Fruit fly (Drosophila melanogaster) whole organism, embryonic: ENCODE measurements around the gene CG17472.

ENCODE experiments used
- Atf-2 ChIP-seq: fragments of 200-800 bp; sonication (Bioruptor generic); optimal IDR thresholded peaks from 2 replicates; lab custom pipeline; 2016; ENCODE audit warnings: missing biosample characterization, missing genetic modification characterization
- BtbVII ChIP-seq: fragments of 200-800 bp; sonication (Bioruptor generic); optimal IDR thresholded peaks from 3 replicates; lab custom pipeline; 2017; ENCODE audit warnings: missing biosample characterization, mild to moderate bottlenecking, missing genetic modification characterization
- Bteb2 ChIP-seq: fragments of 200-800 bp; sonication (Bioruptor generic); optimal IDR thresholded peaks from 2 replicates; lab custom pipeline; 2016; ENCODE audit warnings: missing biosample characterization, missing genetic modification characterization
- CG1024 ChIP-seq: fragments of 200-800 bp; sonication (Bioruptor generic); IDR thresholded peaks from 2 replicates; pipeline ENCODE4 v1.3.6; 2022; ENCODE audit warnings: missing biosample characterization, missing genetic modification characterization
- CG10267 ChIP-seq: fragments of 200-800 bp; sonication (Bioruptor generic); optimal IDR thresholded peaks from 2 replicates; lab custom pipeline; 2018; ENCODE audit warnings: missing biosample characterization, mild to moderate bottlenecking, missing genetic modification characterization, moderate library complexity
- CG10462 ChIP-seq: fragments of 200-800 bp; sonication (Bioruptor generic); optimal IDR thresholded peaks from 2 replicates; lab custom pipeline; 2016; ENCODE audit warnings: missing biosample characterization, missing genetic modification characterization
- CG10979 ChIP-seq: fragments of 200-800 bp; sonication (Bioruptor generic); optimal IDR thresholded peaks from 2 replicates; lab custom pipeline; 2018; ENCODE audit warnings: missing biosample characterization, mild to moderate bottlenecking, missing genetic modification characterization, moderate library complexity
- CG11093 ChIP-seq: fragments of 200-800 bp; sonication (Bioruptor generic); IDR thresholded peaks from 3 replicates; pipeline ENCODE4 v1.3.6; 2022; ENCODE audit warnings: missing biosample characterization, missing genetic modification characterization
- CG1603 ChIP-seq: fragments of 200-800 bp; sonication (Bioruptor generic); optimal IDR thresholded peaks from 2 replicates; lab custom pipeline; 2019; ENCODE audit warnings: missing biosample characterization, mild to moderate bottlenecking, missing genetic modification characterization, moderate library complexity
- CG16779 ChIP-seq: fragments of 200-800 bp; sonication (Bioruptor generic); IDR thresholded peaks from 2 replicates; pipeline ENCODE4 v1.3.6; 2022; ENCODE audit warnings: missing biosample characterization, missing genetic modification characterization
- CG17612 ChIP-seq: fragments of 200-800 bp; sonication (Bioruptor generic); IDR thresholded peaks from 2 replicates; pipeline ENCODE4 v1.3.6; 2022; ENCODE audit warnings: missing biosample characterization, missing genetic modification characterization
- CG18011 ChIP-seq: fragments of 200-800 bp; sonication (Bioruptor generic); optimal IDR thresholded peaks from 2 replicates; lab custom pipeline; 2017; ENCODE audit warnings: missing biosample characterization, missing genetic modification characterization, mild to moderate bottlenecking, moderate library complexity, missing genotype
- CG18262 ChIP-seq: fragments of 200-800 bp; optimal IDR thresholded peaks from 3 replicates; lab custom pipeline; 2019; ENCODE audit warnings: missing biosample characterization, mild to moderate bottlenecking, missing genetic modification characterization, moderate library complexity
- CG18764 ChIP-seq: fragments of 200-800 bp; sonication (Bioruptor generic); optimal IDR thresholded peaks from 3 replicates; lab custom pipeline; 2016; ENCODE audit warnings: missing biosample characterization, missing genetic modification characterization
- CG2199 ChIP-seq: fragments of 200-800 bp; sonication (Bioruptor generic); IDR thresholded peaks from 3 replicates; pipeline ENCODE4 v1.3.6; 2022; ENCODE audit warnings: missing biosample characterization, missing genetic modification characterization
- CG2678 ChIP-seq: fragments of 200-800 bp; sonication (Bioruptor generic); optimal IDR thresholded peaks from 3 replicates; lab custom pipeline; 2019; ENCODE audit warnings: missing biosample characterization, mild to moderate bottlenecking, missing genetic modification characterization, moderate library complexity
- CG30020 ChIP-seq: fragments of 200-800 bp; optimal IDR thresholded peaks from 2 replicates; lab custom pipeline; 2019; ENCODE audit warnings: missing biosample characterization, mild to moderate bottlenecking, missing genetic modification characterization, moderate library complexity
- CG3065 ChIP-seq: fragments of 200-800 bp; sonication (Bioruptor generic); optimal IDR thresholded peaks from 2 replicates; lab custom pipeline; 2016; ENCODE audit warnings: missing biosample characterization, missing genetic modification characterization
- CG31441 ChIP-seq: fragments of 200-800 bp; sonication (Bioruptor generic); IDR thresholded peaks from 2 replicates; pipeline ENCODE4 v1.3.6; 2022; ENCODE audit warnings: missing biosample characterization, missing genetic modification characterization
- CG34376 ChIP-seq: fragments of 200-800 bp; sonication (Bioruptor generic); optimal IDR thresholded peaks from 2 replicates; lab custom pipeline; 2018; ENCODE audit warnings: missing biosample characterization, mild to moderate bottlenecking, missing genetic modification characterization
- CG3726 ChIP-seq: fragments of 200-800 bp; sonication (Bioruptor generic); IDR thresholded peaks from 3 replicates; pipeline ENCODE4, ENCODE4 v1.3.6; 2022; ENCODE audit warnings: missing biosample characterization, missing genetic modification characterization
- CG4360 ChIP-seq: fragments of 200-800 bp; sonication (Bioruptor generic); IDR thresholded peaks from 2 replicates; pipeline ENCODE4 v1.3.6; 2022; ENCODE audit warnings: missing biosample characterization, missing genetic modification characterization
- CG4730 ChIP-seq: fragments of 200-800 bp; sonication (Bioruptor generic); IDR thresholded peaks from 2 replicates; pipeline ENCODE4 v1.3.6; 2022; ENCODE audit warnings: missing biosample characterization, missing genetic modification characterization
- CG6854 ChIP-seq: fragments of 200-800 bp; sonication (Bioruptor generic); optimal IDR thresholded peaks from 3 replicates; lab custom pipeline; 2017; ENCODE audit warnings: missing biosample characterization, mild to moderate bottlenecking, missing genetic modification characterization
- CG7928 ChIP-seq: fragments of 200-800 bp; sonication (Bioruptor generic); optimal IDR thresholded peaks from 2 replicates; lab custom pipeline; 2017; ENCODE audit warnings: missing biosample characterization, mild to moderate bottlenecking, missing genetic modification characterization
- CG8944 ChIP-seq: fragments of 200-800 bp; sonication (Bioruptor generic); optimal IDR thresholded peaks from 3 replicates; lab custom pipeline; 2016; ENCODE audit warnings: missing biosample characterization, missing genetic modification characterization
- CG9727 ChIP-seq: fragments of 200-800 bp; sonication (Bioruptor generic); optimal IDR thresholded peaks from 3 replicates; lab custom pipeline; 2017; ENCODE audit warnings: missing biosample characterization, mild to moderate bottlenecking, missing genetic modification characterization
- CG9932 ChIP-seq: fragments of 200-800 bp; sonication (Bioruptor generic); IDR thresholded peaks from 2 replicates; pipeline ENCODE4 v1.3.6; 2022; ENCODE audit warnings: missing biosample characterization, missing genetic modification characterization
- ERR ChIP-seq: fragments of 200-800 bp; sonication (Bioruptor generic); optimal IDR thresholded peaks from 2 replicates; lab custom pipeline; 2016; ENCODE audit warnings: missing biosample characterization, missing genetic modification characterization
- H15 ChIP-seq: fragments of 200-800 bp; sonication (Bioruptor generic); IDR thresholded peaks from 3 replicates; pipeline ENCODE4 v1.3.6; 2022; ENCODE audit warnings: missing biosample characterization, missing genetic modification characterization
- HmgZ ChIP-seq: fragments of 200-800 bp; sonication (Bioruptor generic); optimal IDR thresholded peaks from 2 replicates; lab custom pipeline; 2018; ENCODE audit warnings: missing biosample characterization, mild to moderate bottlenecking, missing genetic modification characterization
- Hmx ChIP-seq: fragments of 200-800 bp; sonication (Bioruptor generic); optimal IDR thresholded peaks from 2 replicates; lab custom pipeline; 2016; ENCODE audit warnings: missing biosample characterization, missing genetic modification characterization
- Kr ChIP-seq: fragments of 200-800 bp; sonication (Bioruptor generic); optimal IDR thresholded peaks from 2 replicates; lab custom pipeline; 2017; ENCODE audit warnings: missing biosample characterization, mild to moderate bottlenecking, missing genetic modification characterization
- Lpt ChIP-seq: fragments of >200 bp; optimal IDR thresholded peaks from 2 replicates; lab custom pipeline; 2018; ENCODE audit warnings: missing biosample characterization, missing genetic modification characterization
- MESR4 ChIP-seq: fragments of 200-800 bp; sonication (Bioruptor generic); optimal IDR thresholded peaks from 2 replicates; lab custom pipeline; 2018; ENCODE audit warnings: missing biosample characterization, mild to moderate bottlenecking, missing genetic modification characterization, moderate library complexity
- Pdp1 ChIP-seq, 2 experiments: fragments of 200-800 bp; sonication (Bioruptor generic); optimal IDR thresholded peaks; 3 replicates each; lab custom pipeline; 2016; ENCODE audit warnings: missing biosample characterization in 2 of 2, missing genetic modification characterization in 2 of 2, mild to moderate bottlenecking in 1 of 2, moderate library complexity in 1 of 2
- Rfx ChIP-seq: fragments of 200-800 bp; sonication (Bioruptor generic); IDR thresholded peaks from 2 replicates; pipeline ENCODE4 v1.3.6; 2022; ENCODE audit warnings: missing biosample characterization, missing genetic modification characterization
- Sry-δ ChIP-seq: fragments of 200-800 bp; sonication (Bioruptor generic); optimal IDR thresholded peaks from 2 replicates; lab custom pipeline; 2016; ENCODE audit warnings: missing biosample characterization, missing genetic modification characterization
- Usf ChIP-seq: fragments of 200-800 bp; sonication (Bioruptor generic); optimal IDR thresholded peaks from 2 replicates; lab custom pipeline; 2017; ENCODE audit warnings: missing genotype, missing biosample characterization, missing genetic modification characterization
- amos ChIP-seq: fragments of 200-800 bp; sonication (Bioruptor generic); IDR thresholded peaks from 2 replicates; pipeline ENCODE4 v1.3.6; 2022; ENCODE audit warnings: missing biosample characterization, missing genetic modification characterization; ENCODE audit not compliant: partially characterized antibody
- ara ChIP-seq: fragments of 200-800 bp; sonication (Bioruptor generic); IDR thresholded peaks from 2 replicates; pipeline ENCODE4 v1.3.6; 2022; ENCODE audit warnings: missing biosample characterization, missing genetic modification characterization
- corto ChIP-seq: fragments of 200-800 bp; sonication (Bioruptor generic); optimal IDR thresholded peaks from 2 replicates; lab custom pipeline; 2016; ENCODE audit warnings: missing biosample characterization, mild to moderate bottlenecking, missing genetic modification characterization, moderate library complexity
- dmrt99B ChIP-seq: fragments of 200-800 bp; sonication (Bioruptor generic); optimal IDR thresholded peaks from 2 replicates; lab custom pipeline; 2018; ENCODE audit warnings: missing biosample characterization, mild to moderate bottlenecking, missing genetic modification characterization, moderate library complexity
- gcm ChIP-seq: fragments of 200-800 bp; sonication (Bioruptor generic); optimal IDR thresholded peaks from 2 replicates; lab custom pipeline; 2019; ENCODE audit warnings: missing biosample characterization, mild to moderate bottlenecking, missing genetic modification characterization, moderate library complexity
- gro ChIP-seq: fragments of 200-800 bp; sonication (Bioruptor generic); optimal IDR thresholded peaks from 2 replicates; lab custom pipeline; 2016; ENCODE audit warnings: missing biosample characterization, missing genetic modification characterization
- hkb ChIP-seq, 2 experiments: fragments of 200-800 bp in 1 of 2; fragments of >200 bp in 1 of 2; sonication (Bioruptor generic) in 1 of 2; IDR thresholded peaks in 1 of 2; optimal IDR thresholded peaks in 1 of 2; 2 replicates each; pipeline versions ENCODE4 v1.3.6 to Lab custom; 2017 to 2022; ENCODE audit warnings: missing biosample characterization in 1 of 2, missing genetic modification characterization in 1 of 2
- mam ChIP-seq: fragments of 200-800 bp; sonication (Bioruptor generic); optimal IDR thresholded peaks from 3 replicates; lab custom pipeline; 2016; ENCODE audit warnings: missing biosample characterization, missing genetic modification characterization
- nerfin-1 ChIP-seq: fragments of 200-800 bp; sonication (Bioruptor generic); optimal IDR thresholded peaks from 3 replicates; lab custom pipeline; 2019; ENCODE audit warnings: missing biosample characterization, mild to moderate bottlenecking, missing genetic modification characterization, moderate library complexity
- pita ChIP-seq: fragments of 200-800 bp; sonication (Bioruptor generic); optimal IDR thresholded peaks from 2 replicates; lab custom pipeline; 2017; ENCODE audit warnings: missing biosample characterization, mild to moderate bottlenecking, missing genetic modification characterization
- pnt ChIP-seq: fragments of 200-800 bp; sonication (Bioruptor generic); optimal IDR thresholded peaks from 3 replicates; lab custom pipeline; 2016; ENCODE audit warnings: missing biosample characterization, missing genetic modification characterization
- tin ChIP-seq: fragments of 200-800 bp; sonication (Bioruptor generic); optimal IDR thresholded peaks from 3 replicates; lab custom pipeline; 2016; ENCODE audit warnings: missing biosample characterization, missing genetic modification characterization
- twi ChIP-seq: fragments of 200-800 bp; optimal IDR thresholded peaks from 2 replicates; lab custom pipeline; 2019; ENCODE audit warnings: missing biosample characterization, mild to moderate bottlenecking, missing genetic modification characterization, moderate library complexity

The CG17472 gene

DNA sequence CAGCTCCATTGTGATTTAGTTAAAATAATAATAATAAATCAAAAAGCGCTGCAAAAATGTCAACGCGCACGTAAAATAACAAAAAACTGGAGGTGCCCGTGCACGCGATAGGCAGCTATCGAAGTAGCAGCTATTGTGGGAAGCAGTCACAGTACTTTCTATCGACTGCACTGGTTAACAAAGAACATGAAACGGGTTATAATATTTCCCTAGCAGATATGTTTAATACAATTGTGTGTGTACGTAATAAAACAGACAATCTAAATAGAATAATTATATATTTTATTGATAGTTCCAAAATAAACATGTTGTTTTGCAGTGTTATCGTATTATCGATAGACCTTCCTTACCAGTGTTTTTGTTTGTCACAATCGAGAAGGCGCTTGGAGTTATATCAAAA lies 41.6 kb downstream of the CG17472 start, which contains the start of the genes CG31678 and IKKepsilon (continued):
- TF ChIP-seq ERR (GFP tag; lab: Kevin White, UChicago) (no peak), H15 (GFP tag; lab: Robert Waterston, UW) (no peak), CG4730 (GFP tag; lab: Robert Waterston, UW) (no peak), CG11093 (GFP tag; lab: Robert Waterston, UW) (no peak), twi (tag; lab: Kevin White, UChicago) (no peak), CG9932 (GFP tag; lab: Robert Waterston, UW) (peak; percentile 76), CG3726 (GFP tag; lab: Robert Waterston, UW) (no peak), Kr (GFP tag; lab: Kevin White, UChicago) (no peak), Atf-2 (no peak), CG10979 (tag; lab: Kevin White, UChicago) (peak; percentile 23), Sry-δ (GFP tag; lab: Kevin White, UChicago) (peak; percentile 70), Usf (GFP tag; lab: Kevin White, UChicago) (no peak), CG4360 (GFP tag; lab: Robert Waterston, UW) (0 out of 2 replicates have a peak, but pooled peaks have one; percentile 5), CG2199 (0 out of 3 replicates have a peak, but pooled peaks have one; percentile 54), Lpt (GFP tag; lab: Kevin White, UChicago) (no peak), CG10462 (GFP tag; lab: Kevin White, UChicago) (no peak), nerfin-1 (tag; lab: Kevin White, UChicago) (no peak), tin (GFP tag; lab: Kevin White, UChicago) (peak; percentile 9), hkb (optimal IDR thresholded peaks at IDR 0.05; lab: Kevin White, UChicago) (no peak), hkb (GFP tag; IDR thresholded peaks at IDR 0.05; lab: Robert Waterston, UW) (no peak), Pdp1 (GFP tag; optimal IDR thresholded peaks at IDR 0.05; lab: Kevin White, UChicago) (peak; percentile 11 to 13), CG3065 (GFP tag; lab: Kevin White, UChicago) (no peak), corto (no peak), pnt (GFP tag; lab: Kevin White, UChicago) (no peak), CG31441 (GFP tag; lab: Robert Waterston, UW) (peak; percentile 86), Bteb2 (no peak), CG34376 (GFP tag; lab: Kevin White, UChicago) (no peak), CG18011 (no peak), CG2678 (no peak), CG1024 (no peak), CG17612 (GFP tag; lab: Robert Waterston, UW) (no peak), CG1603 (tag; lab: Kevin White, UChicago) (peak; percentile 64), HmgZ (tag; lab: Kevin White, UChicago) (peak; percentile 64), BtbVII (GFP tag; lab: Kevin White, UChicago) (no peak), dmrt99B (tag; lab: Kevin White, UChicago) (no peak), ara (no peak), Hmx (GFP tag; lab: Kevin White, UChicago) (no peak), CG30020 (tag; lab: Kevin White, UChicago) (peak; percentile 51), CG8944 (GFP tag; lab: Kevin White, UChicago) (no peak), CG9727 (GFP tag; lab: Kevin White, UChicago) (peak; percentile 38), CG18262 (tag; lab: Kevin White, UChicago) (peak; percentile 35), CG10267 (tag; lab: Kevin White, UChicago) (peak; percentile 47), CG18764 (GFP tag; lab: Kevin White, UChicago) (no peak), CG7928 (GFP tag; lab: Kevin White, UChicago) (no peak), gro (GFP tag; lab: Kevin White, UChicago) (no peak), amos (GFP tag; lab: Robert Waterston, UW) (peak; percentile 91), MESR4 (peak; percentile 46), mam (peak; percentile 10), Rfx (peak; percentile 59), pita (GFP tag; lab: Kevin White, UChicago) (no peak), CG16779 (GFP tag; lab: Robert Waterston, UW) (no peak), gcm (GFP tag; lab: Kevin White, UChicago) (no peak), CG6854 (GFP tag; lab: Kevin White, UChicago) (no peak)
